Worm (Caenorhabditis elegans) whole organism, L3 larva: ENCODE measurements around the gene grl-25.

ENCODE experiments used
- ZK546.5 ChIP-seq: sonication (generic microtip); optimal IDR thresholded peaks from 2 replicates; lab custom pipeline; 2017; ENCODE audit warnings: missing biosample characterization, missing genetic modification characterization
- ama-1 ChIP-seq: fragments of 150-350 bp; optimal IDR thresholded peaks from 2 replicates; lab custom pipeline; 2018
- egl-27 ChIP-seq: sonication (generic microtip); optimal IDR thresholded peaks from 4 replicates; lab custom pipeline; 2017; ENCODE audit warnings: missing biosample characterization, missing genetic modification reagents, missing genetic modification characterization
- elt-1 ChIP-seq: fragments of 150-350 bp; optimal IDR thresholded peaks from 2 replicates; lab custom pipeline; 2014; ENCODE audit warnings: missing biosample characterization, missing genetic modification characterization
- fos-1 ChIP-seq: fragments of 150-350 bp; optimal IDR thresholded peaks from 2 replicates; lab custom pipeline; 2014; ENCODE audit warnings: missing biosample characterization, missing genetic modification characterization
- nfya-1 ChIP-seq: sonication (generic microtip); optimal IDR thresholded peaks from 2 replicates; lab custom pipeline; 2017; ENCODE audit warnings: missing genetic modification characterization, mild to moderate bottlenecking, missing compliant biosample characterization, antibody characterized with exemption, moderate library complexity; ENCODE audit not compliant: insufficient read depth
- nhr-237 ChIP-seq: fragments of 150-350 bp; optimal IDR thresholded peaks from 2 replicates; lab custom pipeline; 2014; ENCODE audit warnings: missing biosample characterization, missing genetic modification characterization
- snpc-4 ChIP-seq: fragments of 150-350 bp; optimal IDR thresholded peaks from 2 replicates; lab custom pipeline; 2014; ENCODE audit warnings: missing biosample characterization, missing genetic modification characterization
- unc-39 ChIP-seq: sonication (generic microtip); optimal IDR thresholded peaks from 4 replicates; lab custom pipeline; 2017; ENCODE audit warnings: missing biosample characterization, missing genetic modification characterization
- unc-62 ChIP-seq: fragments of 150-350 bp; sonication (generic microtip); optimal IDR thresholded peaks from 4 replicates; lab custom pipeline; 2014; ENCODE audit warnings: missing biosample characterization, missing genetic modification reagents, missing genetic modification characterization

- no peak for TF ChIP-seq nfya-1 (tag; lab: Kevin White, UChicago)
- no peak for TF ChIP-seq egl-27 (tag; lab: Kevin White, UChicago)
- TF ChIP-seq unc-39 (tag; lab: Kevin White, UChicago) = no peak
- TF ChIP-seq unc-62 (GFP tag; lab: Kevin White, UChicago) = no peak
- no peak for TF ChIP-seq snpc-4
- TF ChIP-seq ZK546.5 (tag; lab: Kevin White, UChicago) = no peak
- no peak for TF ChIP-seq fos-1 (tag; lab: Kevin White, UChicago)
- TF ChIP-seq ama-1 (lab: Kevin White, UChicago) = peak; percentile 87
- TF ChIP-seq nhr-237 (tag; lab: Kevin White, UChicago) = no peak
- TF ChIP-seq elt-1 (tag; lab: Kevin White, UChicago) = no peak
Observed at ce11 chrIII:8922061-8922460, 40.0 kb upstream of the grl-25 start.
